Worm (Caenorhabditis elegans) whole organism, mixed stage, embryonic: ENCODE results near the gene nas-17.
A peak's percentile ranks its signal among the peaks of the same experiment; 100 is the strongest.

Experiments used
- M03D4.4 ChIP-seq: sonication (generic microtip); optimal IDR thresholded peaks from 2 replicates; lab custom pipeline; 2017; ENCODE audit warnings: mild to moderate bottlenecking, missing genetic modification characterization, missing compliant biosample characterization
- bed-3 ChIP-seq: fragments of 200-800 bp; sonication (Bioruptor generic); optimal IDR thresholded peaks from 3 replicates; lab custom pipeline; 2018; ENCODE audit warnings: mild to moderate bottlenecking, missing genetic modification characterization, moderate library complexity, missing compliant biosample characterization
- blmp-1 ChIP-seq: fragments of 150-350 bp; optimal IDR thresholded peaks from 2 replicates; lab custom pipeline; 2014; ENCODE audit warnings: missing biosample characterization, missing genetic modification characterization
- ceh-39 ChIP-seq: fragments of 150-350 bp; optimal IDR thresholded peaks from 2 replicates; lab custom pipeline; 2014; ENCODE audit warnings: missing biosample characterization, missing genetic modification characterization
- ceh-83 ChIP-seq: fragments of 200-800 bp; sonication (Bioruptor generic); optimal IDR thresholded peaks from 2 replicates; lab custom pipeline; 2018; ENCODE audit warnings: mild to moderate bottlenecking, missing genetic modification characterization, missing compliant biosample characterization
- ces-1 ChIP-seq: fragments of 150-350 bp; optimal IDR thresholded peaks from 2 replicates; lab custom pipeline; 2014; ENCODE audit warnings: missing biosample characterization, missing genetic modification reagents, missing genetic modification characterization
- cnd-1 ChIP-seq: fragments of 200-800 bp; sonication (Bioruptor generic); optimal IDR thresholded peaks from 2 replicates; lab custom pipeline; 2018; ENCODE audit warnings: mild to moderate bottlenecking, missing genetic modification characterization, missing compliant biosample characterization
- drap-1 ChIP-seq: fragments of 200-800 bp; sonication (Bioruptor generic); optimal IDR thresholded peaks from 3 replicates; lab custom pipeline; 2018; ENCODE audit warnings: mild to moderate bottlenecking, missing genetic modification characterization, missing compliant biosample characterization
- elt-1 ChIP-seq: sonication (generic microtip); optimal IDR thresholded peaks from 2 replicates; lab custom pipeline; 2017; ENCODE audit warnings: missing genetic modification characterization, mild to moderate bottlenecking, missing compliant biosample characterization, antibody characterized with exemption, moderate library complexity, borderline replicate concordance; ENCODE audit not compliant: insufficient read depth
- elt-3 ChIP-seq: fragments of 150-350 bp; optimal IDR thresholded peaks from 2 replicates; lab custom pipeline; 2014; ENCODE audit warnings: missing biosample characterization, missing genetic modification characterization
- flh-1 ChIP-seq: fragments of 200-800 bp; sonication (Bioruptor generic); optimal IDR thresholded peaks from 2 replicates; lab custom pipeline; 2018; ENCODE audit warnings: mild to moderate bottlenecking, missing genetic modification characterization, moderate library complexity, missing compliant biosample characterization
- ham-2 ChIP-seq: fragments of 200-800 bp; sonication (Bioruptor generic); optimal IDR thresholded peaks from 2 replicates; lab custom pipeline; 2018; ENCODE audit warnings: mild to moderate bottlenecking, missing genetic modification characterization, missing compliant biosample characterization
- hlh-1 ChIP-seq: fragments of 150-350 bp; optimal IDR thresholded peaks from 2 replicates; lab custom pipeline; 2014; ENCODE audit warnings: missing biosample characterization, missing genetic modification reagents, missing genetic modification characterization
- lin-13 ChIP-seq: fragments of 150-350 bp; optimal IDR thresholded peaks from 2 replicates; lab custom pipeline; 2014; ENCODE audit warnings: missing biosample characterization, missing genetic modification characterization
- lin-32 ChIP-seq: fragments of 200-800 bp; sonication (Bioruptor generic); optimal IDR thresholded peaks from 2 replicates; lab custom pipeline; 2018; ENCODE audit warnings: mild to moderate bottlenecking, missing genetic modification characterization, missing compliant biosample characterization
- lsy-2 ChIP-seq: fragments of 150-350 bp; optimal IDR thresholded peaks from 2 replicates; lab custom pipeline; 2014; ENCODE audit warnings: missing biosample characterization, missing genetic modification characterization
- mep-1 ChIP-seq: fragments of 150-350 bp; optimal IDR thresholded peaks from 2 replicates; lab custom pipeline; 2017; ENCODE audit warnings: missing biosample characterization, missing genetic modification reagents, missing genetic modification characterization, inconsistent platforms
- mls-2 ChIP-seq: sonication (generic microtip); optimal IDR thresholded peaks from 2 replicates; lab custom pipeline; 2016; ENCODE audit warnings: mild to moderate bottlenecking, missing genetic modification characterization, moderate library complexity, missing compliant biosample characterization
- nhr-12 ChIP-seq: fragments of 150-350 bp; optimal IDR thresholded peaks from 2 replicates; lab custom pipeline; 2014; ENCODE audit warnings: missing biosample characterization, missing genetic modification characterization
- nhr-2 ChIP-seq: fragments of 150-350 bp; optimal IDR thresholded peaks from 2 replicates; lab custom pipeline; 2014; ENCODE audit warnings: missing biosample characterization, missing genetic modification characterization
- nhr-28 ChIP-seq: fragments of 150-350 bp; optimal IDR thresholded peaks from 2 replicates; lab custom pipeline; 2014; ENCODE audit warnings: missing biosample characterization, missing genetic modification characterization
- nhr-76 ChIP-seq: sonication (generic microtip); optimal IDR thresholded peaks from 2 replicates; lab custom pipeline; 2017; ENCODE audit warnings: missing biosample characterization, missing genetic modification characterization
- pha-4 ChIP-seq: fragments of 150-350 bp; optimal IDR thresholded peaks from 2 replicates; lab custom pipeline; 2018; ENCODE audit warnings: missing biosample characterization, missing genetic modification reagents, missing genetic modification characterization
- snpc-4 ChIP-seq: fragments of 150-350 bp; optimal IDR thresholded peaks from 2 replicates; lab custom pipeline; 2014; ENCODE audit warnings: missing biosample characterization, missing genetic modification characterization
- sptf-1 ChIP-seq: sonication (generic microtip); optimal IDR thresholded peaks from 2 replicates; lab custom pipeline; 2017; ENCODE audit warnings: mild to moderate bottlenecking, missing genetic modification characterization, moderate library complexity, missing compliant biosample characterization
- tbx-8 ChIP-seq: fragments of 200-800 bp; sonication (Bioruptor generic); optimal IDR thresholded peaks from 2 replicates; lab custom pipeline; 2018; ENCODE audit warnings: mild to moderate bottlenecking, missing genetic modification characterization, moderate library complexity, missing compliant biosample characterization
- unc-120 ChIP-seq: sonication (generic microtip); optimal IDR thresholded peaks from 2 replicates; lab custom pipeline; 2017; ENCODE audit warnings: missing genetic modification characterization, missing compliant biosample characterization; ENCODE audit not compliant: poor library complexity, severe bottlenecking
- unc-39 ChIP-seq: fragments of 150-350 bp; optimal IDR thresholded peaks from 2 replicates; lab custom pipeline; 2014; ENCODE audit warnings: missing biosample characterization, missing genetic modification characterization
- unc-62 ChIP-seq: fragments of 150-350 bp; optimal IDR thresholded peaks from 2 replicates; lab custom pipeline; 2014; ENCODE audit warnings: missing biosample characterization, missing genetic modification reagents, missing genetic modification characterization
- ztf-11 ChIP-seq: fragments of 150-350 bp; optimal IDR thresholded peaks from 2 replicates; lab custom pipeline; 2014; ENCODE audit warnings: missing biosample characterization, missing genetic modification characterization

Gene nas-17

DNA sequence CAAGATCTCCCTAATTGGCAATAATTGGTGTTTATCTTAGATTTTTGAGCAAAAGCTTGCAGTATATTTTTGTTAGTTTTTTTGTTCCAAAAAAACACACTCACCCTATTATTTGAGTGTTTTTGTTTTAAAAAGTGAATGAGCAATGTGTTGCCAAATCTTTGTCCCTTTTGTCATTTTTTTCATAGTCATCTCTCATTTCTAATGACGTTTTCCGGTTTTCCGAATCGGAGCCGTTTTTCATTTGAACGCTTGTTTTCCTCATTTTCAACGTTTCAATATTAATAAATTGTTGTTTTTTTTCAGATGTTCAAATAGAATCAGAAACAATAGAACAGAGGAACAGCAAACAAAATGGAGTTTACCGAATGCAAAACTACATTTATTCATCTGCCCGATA, 39.7 kb downstream of the nas-17 start, which contains the start of gene dmsr-1:
dmsr-1 (plus strand) TSS at position 301 of the 400 bp plus-strand sequence.
- TF ChIP-seq nhr-2 (no peak), nhr-28 (tag; lab: Kevin White, UChicago) (no peak), elt-3 (tag; lab: Kevin White, UChicago) (no peak), flh-1 (GFP tag; lab: Kevin White, UChicago) (no peak), ceh-39 (no peak), mep-1 (no peak)
- TF ChIP-seq, all 35 proteins: peak for 0

DNA sequence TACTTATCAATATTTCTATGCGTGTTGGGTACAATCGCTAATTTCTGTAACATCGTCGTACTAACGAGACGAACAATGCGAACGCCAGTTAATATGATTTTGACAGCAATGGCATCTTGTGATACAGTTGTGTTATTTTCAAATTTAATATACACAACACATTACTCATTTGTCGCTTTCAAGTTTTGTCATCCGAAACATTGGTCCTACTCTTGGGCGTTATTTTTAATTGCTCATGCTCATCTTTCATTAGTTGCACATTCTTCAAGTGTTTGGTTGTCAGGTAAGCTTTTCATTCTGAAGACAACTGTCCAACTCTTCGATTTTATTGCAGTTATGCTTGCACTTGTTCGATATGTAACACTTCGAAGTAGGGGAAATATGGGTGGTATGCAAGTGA, 40.5 kb downstream of the nas-17 start:
- TF ChIP-seq ceh-83 (GFP tag; lab: Kevin White, UChicago) (no peak), M03D4.4 (no peak), mls-2 (tag; lab: Kevin White, UChicago) (no peak), ham-2 (GFP tag; lab: Kevin White, UChicago) (no peak), nhr-28 (tag; lab: Kevin White, UChicago) (no peak), blmp-1 (tag; lab: Kevin White, UChicago) (no peak), snpc-4 (no peak), ztf-11 (tag; lab: Kevin White, UChicago) (no peak), elt-1 (tag; lab: Kevin White, UChicago) (no peak), nhr-12 (tag; lab: Kevin White, UChicago) (no peak), lin-32 (GFP tag; lab: Kevin White, UChicago) (no peak), lin-13 (no peak), drap-1 (GFP tag; lab: Kevin White, UChicago) (no peak), pha-4 (tag; lab: Kevin White, UChicago) (no peak), mep-1 (no peak), unc-39 (tag; lab: Kevin White, UChicago) (no peak), ces-1 (GFP tag; lab: Kevin White, UChicago) (no peak), nhr-2 (no peak)

DNA sequence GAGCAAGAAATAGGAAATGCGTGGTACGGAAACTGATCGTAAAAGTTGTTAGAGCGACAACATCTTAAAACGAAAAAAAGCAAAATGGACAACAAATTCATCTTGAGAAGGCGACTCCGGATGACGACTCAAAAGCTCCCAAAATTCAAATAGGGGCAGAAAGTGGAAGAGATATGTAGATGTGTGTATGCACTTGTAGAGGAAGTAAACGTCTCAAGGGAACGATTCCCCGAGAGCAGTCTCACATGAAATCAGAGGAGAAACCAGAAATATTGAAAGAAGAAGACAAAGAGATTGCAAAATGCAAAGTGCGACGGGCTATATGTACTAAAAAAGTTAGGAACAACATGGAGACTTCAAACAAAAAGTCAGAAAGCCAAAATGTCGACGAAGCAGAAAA, 44.8 kb downstream of the nas-17 start, which contains the start of gene F57B7.2:
F57B7.2 (minus strand) TSS at position 101 of the 400 bp plus-strand sequence.
- TF ChIP-seq ztf-11 (tag; lab: Kevin White, UChicago) (no peak), unc-120 (tag; lab: Kevin White, UChicago) (no peak), nhr-2 (no peak), ces-1 (GFP tag; lab: Kevin White, UChicago) (no peak), nhr-28 (tag; lab: Kevin White, UChicago) (no peak), elt-3 (tag; lab: Kevin White, UChicago) (no peak), nhr-76 (tag; lab: Kevin White, UChicago) (no peak), drap-1 (GFP tag; lab: Kevin White, UChicago) (no peak), unc-39 (tag; lab: Kevin White, UChicago) (no peak)

DNA sequence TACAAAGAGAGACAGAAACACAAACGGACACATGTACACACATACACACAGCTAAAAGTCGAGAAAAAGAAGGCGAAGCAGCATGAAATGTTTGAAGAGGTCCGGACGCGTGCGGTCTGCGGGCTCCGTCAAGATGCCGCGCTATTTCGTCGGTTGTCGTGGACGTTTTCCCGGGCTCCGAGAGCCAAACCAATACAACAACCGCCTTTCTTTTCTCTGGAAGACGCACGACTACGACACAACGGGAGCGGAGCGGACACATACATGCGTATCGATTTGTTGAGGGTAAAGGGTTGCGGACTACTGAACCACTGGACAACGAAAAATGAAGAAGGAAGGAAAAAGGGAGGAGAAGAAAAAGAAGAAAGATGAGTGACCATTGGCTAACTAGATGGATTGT, 46.7 kb downstream of the nas-17 start:
- TF ChIP-seq nhr-2 (no peak), M03D4.4 (peak; percentile 4), pha-4 (tag; lab: Kevin White, UChicago) (no peak), mls-2 (tag; lab: Kevin White, UChicago) (peak; percentile 4), lsy-2 (tag; lab: Kevin White, UChicago) (no peak), nhr-12 (tag; lab: Kevin White, UChicago) (no peak), cnd-1 (tag; lab: Kevin White, UChicago) (no peak), drap-1 (GFP tag; lab: Kevin White, UChicago) (peak; percentile 12), ces-1 (GFP tag; lab: Kevin White, UChicago) (peak; percentile 44)
- TF ChIP-seq, all 35 proteins: peak for 4

DNA sequence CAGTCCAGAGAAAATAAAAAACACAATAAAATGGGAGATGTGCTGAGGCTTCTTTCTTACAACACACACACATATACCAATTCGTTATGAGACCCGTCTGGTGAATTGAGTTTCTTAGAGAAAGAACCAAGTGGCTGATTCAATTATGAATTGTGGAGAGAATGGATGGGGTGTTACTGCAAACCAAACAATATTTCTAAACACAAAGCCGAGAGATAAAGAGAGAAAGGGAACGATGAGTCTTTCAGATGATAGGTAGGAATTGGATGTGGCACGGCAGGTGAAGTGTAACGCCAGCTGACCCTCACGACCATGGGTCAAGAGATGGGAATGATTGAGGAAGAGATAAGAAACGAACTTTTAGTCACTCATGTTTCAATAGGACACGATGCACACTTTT, 47.6 kb downstream of the nas-17 start, which contains the start of gene mig-17:
mig-17 (plus strand) TSS at position 389 of the 400 bp plus-strand sequence.
- peak; percentile 94 for TF ChIP-seq ces-1 (GFP tag; lab: Kevin White, UChicago)
- no peak for TF ChIP-seq elt-1 (tag; lab: Kevin White, UChicago)
- TF ChIP-seq nhr-12 (tag; lab: Kevin White, UChicago): no peak
- peak; percentile 91 for TF ChIP-seq hlh-1
- TF ChIP-seq ztf-11 (tag; lab: Kevin White, UChicago): no peak
- no peak for TF ChIP-seq ceh-83 (GFP tag; lab: Kevin White, UChicago)
- TF ChIP-seq ceh-39: no peak
- no peak for TF ChIP-seq mep-1
- TF ChIP-seq mls-2 (tag; lab: Kevin White, UChicago): no peak
- no peak for TF ChIP-seq tbx-8 (GFP tag; lab: Kevin White, UChicago)
- no peak for TF ChIP-seq M03D4.4
- TF ChIP-seq bed-3 (GFP tag; lab: Kevin White, UChicago): no peak
- TF ChIP-seq snpc-4: no peak
- no peak for TF ChIP-seq sptf-1 (tag; lab: Kevin White, UChicago)
- TF ChIP-seq nhr-2: no peak
- TF ChIP-seq cnd-1 (tag; lab: Kevin White, UChicago): no peak
- peak; percentile 12 for TF ChIP-seq unc-62 (GFP tag; lab: Kevin White, UChicago)
- TF ChIP-seq nhr-28 (tag; lab: Kevin White, UChicago): no peak
